Fruit fly (Drosophila melanogaster) whole organism, prepupa: ENCODE data around the gene CG32413.

Experiments used
- CG11762 ChIP-seq: fragments of 200-800 bp; sonication (Bioruptor generic); optimal IDR thresholded peaks from 3 replicates; lab custom pipeline; 2016; ENCODE audit warnings: missing biosample characterization, missing genetic modification characterization; ENCODE audit not compliant: insufficient read depth
- CG16779 ChIP-seq: fragments of 200-800 bp; sonication (Bioruptor generic); optimal IDR thresholded peaks from 3 replicates; lab custom pipeline; 2017; ENCODE audit warnings: missing biosample characterization, mild to moderate bottlenecking, missing genetic modification characterization
- CG6792 ChIP-seq: fragments of 200-800 bp; sonication (Bioruptor generic); optimal IDR thresholded peaks from 3 replicates; lab custom pipeline; 2016; ENCODE audit warnings: missing biosample characterization, missing genetic modification characterization
- CG6808 ChIP-seq: fragments of 200-800 bp; sonication (Bioruptor generic); optimal IDR thresholded peaks from 3 replicates; lab custom pipeline; 2017; ENCODE audit warnings: missing biosample characterization, missing genetic modification characterization, mild to moderate bottlenecking, moderate library complexity, missing genetic modification reagents
- Eip93F ChIP-seq: fragments of 200-800 bp; sonication (Bioruptor generic); optimal IDR thresholded peaks from 2 replicates; lab custom pipeline; 2016; ENCODE audit warnings: missing biosample characterization, mild to moderate bottlenecking, missing genetic modification characterization
- Smox ChIP-seq: fragments of 200-800 bp; sonication (Bioruptor generic); optimal IDR thresholded peaks from 3 replicates; lab custom pipeline; 2016; ENCODE audit warnings: missing biosample characterization, missing genetic modification characterization
- eg ChIP-seq: fragments of 200-800 bp; sonication (Bioruptor generic); IDR thresholded peaks from 3 replicates; pipeline ENCODE4 v1.3.6; 2022; ENCODE audit warnings: missing biosample characterization, missing genetic modification characterization
- fd85E ChIP-seq: fragments of 200-800 bp; sonication (Bioruptor generic); optimal IDR thresholded peaks from 3 replicates; lab custom pipeline; 2016; ENCODE audit warnings: missing biosample characterization, missing genetic modification characterization
- pdm3 ChIP-seq: fragments of 200-800 bp; sonication (Bioruptor generic); optimal IDR thresholded peaks from 3 replicates; lab custom pipeline; 2016; ENCODE audit warnings: missing biosample characterization, missing genetic modification characterization
- topi ChIP-seq: fragments of 200-800 bp; sonication (Bioruptor generic); optimal IDR thresholded peaks from 3 replicates; lab custom pipeline; 2016; ENCODE audit warnings: missing biosample characterization, missing genetic modification characterization

dm6 chr3L:5891812-5892211 lies 12.0 kb downstream of the CG32413 start:
- TF ChIP-seq CG6808 (GFP tag; lab: Kevin White, UChicago) = no peak
- no peak for TF ChIP-seq eg
- no peak for TF ChIP-seq Smox
- TF ChIP-seq pdm3 = no peak
- no peak for TF ChIP-seq fd85E (GFP tag; lab: Kevin White, UChicago)
- no peak for TF ChIP-seq Eip93F (GFP tag; lab: Kevin White, UChicago)
- no peak for TF ChIP-seq topi (GFP tag; lab: Kevin White, UChicago)
- TF ChIP-seq CG16779 = no peak
- no peak for TF ChIP-seq CG6792 (GFP tag; lab: Kevin White, UChicago)
- no peak for TF ChIP-seq CG11762 (GFP tag; lab: Kevin White, UChicago)
